Worm (Caenorhabditis elegans) whole organism, midembryonic: ENCODE measurements around the gene ZK430.5.

ENCODE experiments used
- T22C8.4 ChIP-seq: fragments of 200-800 bp; sonication (Bioruptor generic); IDR thresholded peaks from 2 replicates; pipeline ENCODE4 v1.3.6; 2022; ENCODE audit warnings: missing genetic modification characterization, missing compliant biosample characterization
- cog-1 ChIP-seq: sonication (generic microtip); optimal IDR thresholded peaks from 2 replicates; lab custom pipeline; 2016; ENCODE audit warnings: missing genetic modification characterization, missing compliant biosample characterization
- flt-1 ChIP-seq: fragments of 200-800 bp; sonication (Bioruptor generic); IDR thresholded peaks from 2 replicates; pipeline ENCODE4 v1.3.6; 2022; ENCODE audit warnings: missing genetic modification characterization, missing compliant biosample characterization
- klf-2 ChIP-seq: fragments of 200-800 bp; sonication (Bioruptor generic); conservative IDR thresholded peaks from 2 replicates; pipeline ENCODE4 v1.3.6; 2022; ENCODE audit warnings: missing genetic modification reagents, missing genetic modification characterization, missing compliant biosample characterization
- med-1 ChIP-seq: sonication (generic microtip); optimal IDR thresholded peaks from 2 replicates; lab custom pipeline; 2017; ENCODE audit warnings: missing genetic modification characterization, mild to moderate bottlenecking, missing compliant biosample characterization, antibody characterized with exemption, missing genetic modification reagents; ENCODE audit not compliant: insufficient read depth
- ref-1 ChIP-seq: fragments of 200-800 bp; sonication (Bioruptor generic); conservative IDR thresholded peaks from 2 replicates; pipeline ENCODE4 v1.3.6; 2022; ENCODE audit warnings: missing genetic modification reagents, missing genetic modification characterization, missing compliant biosample characterization
- tab-1 ChIP-seq: fragments of 200-800 bp; sonication (Bioruptor generic); IDR thresholded peaks from 2 replicates; pipeline ENCODE4 v1.3.6; 2022; ENCODE audit warnings: missing genetic modification characterization, missing compliant biosample characterization
- ztf-23 ChIP-seq: fragments of 200-800 bp; sonication (Bioruptor generic); IDR thresholded peaks from 2 replicates; pipeline ENCODE4 v1.3.6; 2022; ENCODE audit warnings: missing genetic modification reagents, missing genetic modification characterization, missing compliant biosample characterization
- ztf-29 ChIP-seq: fragments of 200-800 bp; sonication (Bioruptor generic); IDR thresholded peaks from 2 replicates; pipeline ENCODE4 v1.3.6; 2022; ENCODE audit warnings: missing genetic modification reagents, missing genetic modification characterization, missing compliant biosample characterization

ZK430.5 gene

ce11 chrII:4424807-4425206 is 19.3 kb downstream of the ZK430.5 start, which contains the start of the genes dcaf-13 and toe-1:
Gene dcaf-13, minus strand, starts transcription at chrII:4424902.
Gene toe-1, plus strand, starts transcription at chrII:4425167.
- no peak for TF ChIP-seq med-1 (GFP tag; lab: Kevin White, UChicago)
- TF ChIP-seq klf-2 (GFP tag; lab: Robert Waterston, UW) = no peak
- TF ChIP-seq ref-1 (GFP tag; lab: Robert Waterston, UW) = no peak
- no peak for TF ChIP-seq T22C8.4 (GFP tag; lab: Robert Waterston, UW)
- no peak for TF ChIP-seq ztf-29

ce11 chrII:4428121-4428520 is 22.7 kb downstream of the ZK430.5 start:
- TF ChIP-seq tab-1 (GFP tag; lab: Robert Waterston, UW) = no peak
- TF ChIP-seq ztf-23 (GFP tag; lab: Robert Waterston, UW) = no peak
- no peak for TF ChIP-seq med-1 (GFP tag; lab: Kevin White, UChicago)
- TF ChIP-seq T22C8.4 (GFP tag; lab: Robert Waterston, UW) = no peak
- no peak for TF ChIP-seq ref-1 (GFP tag; lab: Robert Waterston, UW)
- no peak for TF ChIP-seq klf-2 (GFP tag; lab: Robert Waterston, UW)
- TF ChIP-seq ztf-29 = no peak
- no peak for TF ChIP-seq cog-1 (tag; lab: Kevin White, UChicago)

- TF ChIP-seq med-1 (GFP tag; lab: Kevin White, UChicago) = no peak
Observed at ce11 chrII:4433146-4433545, 27.7 kb downstream of the ZK430.5 start, which contains the start of gene nhr-109. Gene nhr-109, plus strand, starts transcription at chrII:4433367.

DNA sequence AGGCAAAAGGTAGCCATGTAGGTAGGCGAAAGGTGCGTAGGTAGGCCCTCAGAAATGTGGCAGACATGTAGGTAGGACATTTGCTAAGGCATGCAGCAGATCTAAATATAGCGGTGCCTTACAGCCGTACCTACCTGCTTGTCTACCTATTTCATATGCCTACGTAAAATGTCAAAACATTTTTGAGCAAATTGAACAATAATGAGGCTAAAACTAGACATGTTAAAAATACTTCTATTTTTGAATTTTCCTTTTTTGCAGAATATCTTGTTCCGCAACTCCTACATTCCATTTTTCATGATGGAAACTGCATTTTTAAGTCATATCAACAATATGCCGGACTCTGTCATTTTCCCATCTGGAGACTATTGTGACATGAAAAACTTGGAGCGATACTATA is 28.8 kb downstream of the ZK430.5 start:
- TF ChIP-seq cog-1 (tag; lab: Kevin White, UChicago) = no peak
- TF ChIP-seq klf-2 (GFP tag; lab: Robert Waterston, UW) = no peak
- no peak for TF ChIP-seq ztf-23 (GFP tag; lab: Robert Waterston, UW)
- no peak for TF ChIP-seq med-1 (GFP tag; lab: Kevin White, UChicago)
- TF ChIP-seq T22C8.4 (GFP tag; lab: Robert Waterston, UW) = no peak
- TF ChIP-seq ref-1 (GFP tag; lab: Robert Waterston, UW) = no peak
- TF ChIP-seq tab-1 (GFP tag; lab: Robert Waterston, UW) = no peak
- no peak for TF ChIP-seq ztf-29
- TF ChIP-seq flt-1 (GFP tag; lab: Robert Waterston, UW) = no peak

DNA sequence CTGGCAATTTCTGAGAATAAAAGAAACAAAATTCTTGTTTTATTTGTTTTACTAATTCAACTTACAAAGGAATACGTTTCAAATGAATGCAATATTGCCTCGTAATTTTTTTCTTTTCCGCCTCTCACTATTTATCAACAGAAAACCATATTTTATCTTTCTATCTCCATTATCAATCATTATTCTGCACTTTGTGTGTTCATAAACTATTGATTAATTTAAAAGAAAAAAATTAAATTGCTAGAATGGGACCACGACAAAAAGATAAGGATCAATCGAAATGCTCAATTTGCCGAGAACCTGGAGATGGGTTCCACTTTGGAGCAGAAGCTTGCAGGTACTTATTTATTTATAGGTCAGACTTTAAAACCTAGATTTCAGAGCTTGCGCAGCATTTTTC is 29.7 kb downstream of the ZK430.5 start, which contains the start of gene nhr-273:
Gene nhr-273, plus strand, starts transcription at position 167 of the 400 bp plus-strand sequence.
- TF ChIP-seq T22C8.4 (GFP tag; lab: Robert Waterston, UW) (no peak), flt-1 (GFP tag; lab: Robert Waterston, UW) (no peak), klf-2 (GFP tag; lab: Robert Waterston, UW) (no peak), cog-1 (tag; lab: Kevin White, UChicago) (no peak)

- no peak for TF ChIP-seq cog-1 (tag; lab: Kevin White, UChicago)
- no peak for TF ChIP-seq med-1 (GFP tag; lab: Kevin White, UChicago)
- TF ChIP-seq T22C8.4 (GFP tag; lab: Robert Waterston, UW) = no peak
- TF ChIP-seq ref-1 (GFP tag; lab: Robert Waterston, UW) = no peak
- TF ChIP-seq ztf-23 (GFP tag; lab: Robert Waterston, UW) = no peak
- no peak for TF ChIP-seq ztf-29
- no peak for TF ChIP-seq tab-1 (GFP tag; lab: Robert Waterston, UW)
- no peak for TF ChIP-seq klf-2 (GFP tag; lab: Robert Waterston, UW)
- no peak for TF ChIP-seq flt-1 (GFP tag; lab: Robert Waterston, UW)
Observed at ce11 chrII:4438601-4439000, 33.1 kb downstream of the ZK430.5 start, which contains the start of gene nhr-16. Gene nhr-16, plus strand, starts transcription at chrII:4438805.

- TF ChIP-seq cog-1 (tag; lab: Kevin White, UChicago) = no peak
- no peak for TF ChIP-seq med-1 (GFP tag; lab: Kevin White, UChicago)
- no peak for TF ChIP-seq T22C8.4 (GFP tag; lab: Robert Waterston, UW)
- no peak for TF ChIP-seq ztf-23 (GFP tag; lab: Robert Waterston, UW)
- no peak for TF ChIP-seq ztf-29
- no peak for TF ChIP-seq ref-1 (GFP tag; lab: Robert Waterston, UW)
- TF ChIP-seq tab-1 (GFP tag; lab: Robert Waterston, UW) = no peak
- no peak for TF ChIP-seq klf-2 (GFP tag; lab: Robert Waterston, UW)
- TF ChIP-seq flt-1 (GFP tag; lab: Robert Waterston, UW) = no peak
Observed at ce11 chrII:4441278-4441677, 35.8 kb downstream of the ZK430.5 start.

DNA sequence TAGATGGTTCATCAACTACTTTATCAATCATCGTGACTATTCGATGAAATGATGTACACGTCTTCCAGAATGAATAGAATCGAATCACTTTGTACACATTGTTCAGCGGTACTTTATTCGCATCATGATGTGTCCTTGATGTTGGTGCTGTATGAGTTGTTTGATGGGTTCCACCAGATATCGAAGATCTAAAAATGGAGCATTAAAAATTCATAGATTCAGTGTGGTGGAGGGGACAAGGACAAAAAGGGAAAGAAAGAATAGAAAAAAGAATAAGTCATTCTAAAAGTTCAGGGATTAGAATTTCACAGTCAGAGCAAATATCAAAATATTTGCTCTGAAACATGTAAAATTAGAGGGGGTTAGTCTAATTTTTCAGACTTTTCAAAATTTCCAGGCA is 39.4 kb downstream of the ZK430.5 start:
- TF ChIP-seq ztf-23 (GFP tag; lab: Robert Waterston, UW) (no peak), T22C8.4 (GFP tag; lab: Robert Waterston, UW) (no peak), ztf-29 (no peak), tab-1 (GFP tag; lab: Robert Waterston, UW) (no peak), ref-1 (GFP tag; lab: Robert Waterston, UW) (no peak), klf-2 (GFP tag; lab: Robert Waterston, UW) (no peak), med-1 (GFP tag; lab: Kevin White, UChicago) (no peak), cog-1 (tag; lab: Kevin White, UChicago) (no peak), flt-1 (GFP tag; lab: Robert Waterston, UW) (no peak)

DNA sequence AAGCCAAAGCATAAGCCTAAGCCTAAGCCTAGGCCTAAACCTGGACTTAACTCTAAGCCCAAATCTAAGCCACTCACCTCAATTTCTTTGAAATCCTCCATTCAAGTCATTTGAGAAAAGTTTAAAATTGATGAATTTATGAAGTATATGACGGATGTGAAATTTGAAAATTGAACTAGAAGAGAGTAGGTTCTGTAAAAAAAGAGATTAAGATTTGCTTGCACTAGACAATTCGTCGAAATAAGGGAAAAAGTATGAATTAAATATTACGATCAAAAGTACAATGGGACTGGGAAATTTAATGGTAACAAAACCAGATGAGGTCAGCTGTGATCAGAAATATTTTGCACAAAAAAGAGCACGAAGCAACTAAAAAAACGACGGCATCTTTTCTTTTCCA is 47.6 kb downstream of the ZK430.5 start, which contains the start of gene twk-2:
Gene twk-2, minus strand, starts transcription at position 101 of the 400 bp plus-strand sequence.
- TF ChIP-seq ztf-29 = no peak
- TF ChIP-seq tab-1 (GFP tag; lab: Robert Waterston, UW) = no peak
- TF ChIP-seq cog-1 (tag; lab: Kevin White, UChicago) = no peak
- no peak for TF ChIP-seq klf-2 (GFP tag; lab: Robert Waterston, UW)
- no peak for TF ChIP-seq flt-1 (GFP tag; lab: Robert Waterston, UW)
- no peak for TF ChIP-seq ref-1 (GFP tag; lab: Robert Waterston, UW)
- no peak for TF ChIP-seq med-1 (GFP tag; lab: Kevin White, UChicago)
- no peak for TF ChIP-seq T22C8.4 (GFP tag; lab: Robert Waterston, UW)
- no peak for TF ChIP-seq ztf-23 (GFP tag; lab: Robert Waterston, UW)
